Worm (Caenorhabditis elegans) whole organism, L4 larva: ENCODE data around the gene mxl-2.

Experiments used
- D1046.2 ChIP-seq: fragments of 200-800 bp; sonication (Bioruptor generic); IDR thresholded peaks from 2 replicates; pipeline ENCODE4 v1.3.6; 2022; ENCODE audit warnings: missing genetic modification characterization, missing compliant biosample characterization
- Y105C5A.15 ChIP-seq: fragments of 200-800 bp; sonication (Bioruptor generic); IDR thresholded peaks from 2 replicates; pipeline ENCODE4 v1.3.6; 2022; ENCODE audit warnings: missing genetic modification characterization, missing compliant biosample characterization
- Y5F2A.4 ChIP-seq: fragments of 200-800 bp; sonication (Bioruptor generic); optimal IDR thresholded peaks from 2 replicates; lab custom pipeline; 2018; ENCODE audit warnings: mild to moderate bottlenecking, missing genetic modification characterization, missing compliant biosample characterization
- cey-2 ChIP-seq: sonication (generic microtip); optimal IDR thresholded peaks from 3 replicates; lab custom pipeline; 2017; ENCODE audit warnings: missing genetic modification characterization, mild to moderate bottlenecking, missing compliant biosample characterization, antibody characterized with exemption, borderline replicate concordance; ENCODE audit not compliant: insufficient read depth
- daf-12 ChIP-seq: fragments of 150-350 bp; optimal IDR thresholded peaks from 2 replicates; lab custom pipeline; 2014; ENCODE audit warnings: missing biosample characterization, missing genetic modification reagents, missing genetic modification characterization
- daf-16 ChIP-seq, 3 experiments: sonication (generic microtip); optimal IDR thresholded peaks; 2 replicates each; lab custom pipeline; 2016 to 2017; ENCODE audit warnings: missing genetic modification characterization in 3 of 3, missing genetic modification reagents in 3 of 3, mild to moderate bottlenecking in 2 of 3, missing compliant biosample characterization in 2 of 3, missing biosample characterization in 1 of 3, moderate library complexity in 1 of 3
- daf-19 ChIP-seq: fragments of 200-800 bp; sonication (Bioruptor generic); conservative IDR thresholded peaks from 2 replicates; pipeline ENCODE4 v1.3.6; 2022; ENCODE audit warnings: missing genetic modification characterization, missing compliant biosample characterization
- hif-1 ChIP-seq, 2 experiments: sonication (generic microtip); optimal IDR thresholded peaks; 2 replicates each; lab custom pipeline; 2016 to 2017; ENCODE audit warnings: missing compliant biosample characterization in 2 of 2, missing genetic modification characterization in 2 of 2, missing genetic modification reagents in 2 of 2, missing genotype in 2 of 2, mild to moderate bottlenecking in 1 of 2
- hlh-11 ChIP-seq: fragments of 200-800 bp; sonication (Bioruptor generic); optimal IDR thresholded peaks from 2 replicates; lab custom pipeline; 2018; ENCODE audit warnings: mild to moderate bottlenecking, missing genetic modification characterization, missing compliant biosample characterization
- jun-1 ChIP-seq: fragments of 150-350 bp; optimal IDR thresholded peaks from 2 replicates; lab custom pipeline; 2014; ENCODE audit warnings: missing biosample characterization, missing genetic modification reagents, missing genetic modification characterization
- lsy-2 ChIP-seq, 2 experiments: fragments of 150-350 bp in 1 of 2; sonication (generic microtip) in 1 of 2; optimal IDR thresholded peaks; 2 replicates each; lab custom pipeline; 2014 to 2017; ENCODE audit warnings: missing biosample characterization in 2 of 2, missing genetic modification characterization in 2 of 2
- mdt-29 ChIP-seq: fragments of 200-800 bp; sonication (Bioruptor generic); IDR thresholded peaks from 2 replicates; pipeline ENCODE4 v1.3.6; 2022; ENCODE audit warnings: missing genetic modification reagents, missing genetic modification characterization, missing compliant biosample characterization
- nhr-77 ChIP-seq: fragments of 150-350 bp; optimal IDR thresholded peaks from 2 replicates; lab custom pipeline; 2014; ENCODE audit warnings: missing biosample characterization, missing genetic modification characterization
- saeg-2 ChIP-seq: fragments of 200-800 bp; sonication (Bioruptor generic); IDR thresholded peaks from 2 replicates; pipeline ENCODE4 v1.3.6; 2022; ENCODE audit warnings: missing genetic modification reagents, missing genetic modification characterization, missing compliant biosample characterization
- unc-39 ChIP-seq: sonication (generic microtip); optimal IDR thresholded peaks from 2 replicates; lab custom pipeline; 2017; ENCODE audit warnings: missing biosample characterization, missing genetic modification characterization
- unc-62 ChIP-seq, 3 experiments: fragments of 150-350 bp in 1 of 3; sonication (generic microtip); optimal IDR thresholded peaks in 2 of 3; peaks in 1 of 3; 1 replicate in 1 of 3; 2 replicates in 2 of 3; lab custom pipeline; 2014 to 2017; ENCODE audit warnings: missing biosample characterization in 3 of 3, missing genetic modification characterization in 3 of 3, missing genetic modification reagents in 3 of 3, missing genotype in 1 of 3
- zag-1 ChIP-seq: fragments of 150-350 bp; optimal IDR thresholded peaks from 2 replicates; lab custom pipeline; 2014; ENCODE audit warnings: missing biosample characterization, missing genetic modification characterization
- zip-11 ChIP-seq: fragments of 200-800 bp; sonication (Bioruptor generic); IDR thresholded peaks from 2 replicates; pipeline ENCODE4 v1.3.6; 2022; ENCODE audit warnings: missing genetic modification characterization, missing compliant biosample characterization

mxl-2 gene

DNA sequence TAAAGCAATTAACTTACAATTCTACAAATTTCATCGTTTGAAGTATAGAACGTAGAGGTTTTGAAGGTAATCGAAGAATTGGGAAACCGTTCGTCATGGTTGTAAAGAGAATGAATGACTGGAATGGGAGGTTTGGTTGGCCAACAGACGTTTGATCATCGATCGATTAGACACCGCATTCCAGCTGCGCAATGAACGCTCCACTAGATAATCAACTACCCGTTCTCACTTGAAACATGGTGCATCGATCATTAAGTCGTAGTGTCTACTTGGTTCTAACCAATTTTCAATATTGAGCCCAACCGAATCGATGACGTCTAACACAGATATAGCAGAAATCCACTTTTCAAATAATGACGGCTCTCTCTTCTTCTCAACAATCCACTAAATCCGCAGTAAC, 44.8 kb downstream of the mxl-2 start, which contains the start of gene fbxb-82:
Gene fbxb-82, minus strand, starts transcription at position 101 of the 400 bp plus-strand sequence.
- TF ChIP-seq daf-12 (tag; lab: Kevin White, UChicago), result no peak
- TF ChIP-seq zip-11 (GFP tag; lab: Robert Waterston, UW), result no peak
- no peak for TF ChIP-seq zag-1 (tag; lab: Kevin White, UChicago)
- no peak for TF ChIP-seq mdt-29 (GFP tag; lab: Robert Waterston, UW)
- TF ChIP-seq unc-39, result no peak
- no peak for TF ChIP-seq D1046.2 (GFP tag; lab: Robert Waterston, UW)
- no peak for TF ChIP-seq Y5F2A.4 (GFP tag; lab: Kevin White, UChicago)
- no peak for TF ChIP-seq hlh-11 (tag; lab: Kevin White, UChicago)
- no peak for TF ChIP-seq jun-1 (tag; lab: Kevin White, UChicago)
- no peak for TF ChIP-seq Y105C5A.15
- TF ChIP-seq saeg-2 (GFP tag; lab: Robert Waterston, UW), result no peak
- no peak for TF ChIP-seq lsy-2 (tag; optimal IDR thresholded peaks at IDR 0.05; lab: Kevin White, UChicago)
- no peak for TF ChIP-seq daf-16 (GFP tag; optimal IDR thresholded peaks at IDR 0.05; lab: Kevin White, UChicago)
- TF ChIP-seq daf-16 (tag; optimal IDR thresholded peaks at IDR 0.05; lab: Kevin White, UChicago), result no peak
- TF ChIP-seq daf-19 (GFP tag; lab: Robert Waterston, UW), result no peak
- no peak for TF ChIP-seq cey-2
- TF ChIP-seq hif-1 (tag; optimal IDR thresholded peaks at IDR 0.05; lab: Kevin White, UChicago), result no peak

DNA sequence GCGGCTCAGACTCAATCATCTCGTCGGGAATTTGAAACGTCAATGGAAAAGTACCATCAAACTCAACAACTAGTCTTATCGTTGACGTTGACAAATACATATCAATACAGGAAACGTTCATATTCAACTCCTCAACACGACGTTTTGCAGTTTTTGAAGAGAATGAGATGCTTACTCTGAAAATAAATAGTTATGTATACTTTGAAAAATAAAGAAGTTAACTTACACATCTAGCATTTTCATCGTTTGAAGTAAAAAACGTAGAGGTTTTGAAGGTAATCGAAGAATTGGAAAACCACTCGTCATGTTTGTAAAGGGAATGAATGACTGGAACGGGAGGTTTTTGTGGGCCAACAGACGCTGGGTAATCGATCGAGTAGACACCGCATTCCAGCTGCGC, 47.0 kb downstream of the mxl-2 start, which contains the start of gene fbxb-81:
Gene fbxb-81, minus strand, starts transcription at position 314 of the 400 bp plus-strand sequence.
- no peak for TF ChIP-seq nhr-77 (tag; lab: Kevin White, UChicago)
- peak in 1 of 2 experiments; percentile 94 for TF ChIP-seq unc-62 (GFP tag; optimal IDR thresholded peaks at IDR 0.05 in 1 of 2; lab: Kevin White, UChicago)
- no peak for TF ChIP-seq unc-62 (tag; optimal IDR thresholded peaks at IDR 0.05; lab: Kevin White, UChicago)
